1 fruit fly cellular context compared by ENCODE assay signal in the genomic region with DNA sequence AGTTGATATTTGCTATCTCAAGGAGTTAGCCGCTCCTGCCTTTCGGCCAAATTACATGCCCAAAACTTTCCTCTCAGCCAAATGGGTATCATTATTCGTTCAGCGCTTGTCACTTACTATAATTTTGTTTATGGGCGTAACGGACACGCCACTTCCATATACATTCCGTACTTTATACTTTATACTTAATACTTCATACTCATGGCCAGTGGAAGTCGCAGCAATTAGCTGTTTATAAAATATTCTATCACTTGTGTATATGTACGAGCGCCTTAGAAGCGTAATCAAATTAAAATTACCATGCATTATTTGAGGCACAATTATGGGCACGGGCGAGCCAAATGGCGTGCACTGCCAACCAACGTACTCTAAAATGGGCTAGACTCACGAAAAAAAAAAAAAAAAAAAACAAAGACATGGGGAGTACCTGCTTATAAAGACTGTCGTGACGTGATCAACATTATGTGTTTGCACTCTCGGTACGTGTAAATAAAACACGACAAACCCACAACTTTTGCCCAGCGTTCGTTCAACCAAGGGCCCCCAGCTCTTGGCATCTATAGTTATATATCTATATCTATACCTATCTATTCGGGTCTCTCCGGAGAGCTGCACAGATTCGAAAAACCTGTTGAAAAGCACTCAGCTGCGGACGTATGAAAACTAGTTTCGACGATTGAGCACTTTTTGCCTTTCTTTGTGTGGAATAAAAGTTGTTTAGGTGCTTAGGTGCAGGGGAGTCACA.
TF ChIP-seq lines count a peak whose summit lies in the region.

No protein-coding gene starts in this region.

TF ChIP-seq in whole organism, embryonic, 481 proteins besides CTCF, POLR2A, EP300 and RAD21 (continued from another document and continues in another):
- TF ChIP-seq aop (GFP tag; IDR thresholded peaks at IDR 0.05; lab: Robert Waterston, UW), result no peak
- TF ChIP-seq usp (GFP tag; optimal IDR thresholded peaks at IDR 0.05; lab: Kevin White, UChicago), result no peak
- TF ChIP-seq Deaf1 (tag; optimal IDR thresholded peaks at IDR 0.05; lab: Kevin White, UChicago), result no peak
- TF ChIP-seq CG42726 (GFP tag; IDR thresholded peaks at IDR 0.05; lab: Robert Waterston, UW; ENCODE audit: partially characterized antibody), result no peak
- TF ChIP-seq jigr1 (GFP tag; IDR thresholded peaks at IDR 0.05; lab: Robert Waterston, UW), result no peak
- TF ChIP-seq Dad (GFP tag; optimal IDR thresholded peaks at IDR 0.05; lab: Kevin White, UChicago), result no peak
- TF ChIP-seq cad (GFP tag; optimal IDR thresholded peaks at IDR 0.05; lab: Kevin White, UChicago), result no peak
- no peak for TF ChIP-seq CG10565 (GFP tag; optimal IDR thresholded peaks at IDR 0.05; lab: Kevin White, UChicago)
- TF ChIP-seq nerfin-1 (tag; optimal IDR thresholded peaks at IDR 0.05; lab: Kevin White, UChicago), result no peak
- no peak for TF ChIP-seq zen (tag; optimal IDR thresholded peaks at IDR 0.05; lab: Kevin White, UChicago)
- no peak for TF ChIP-seq CG13123 (GFP tag; optimal IDR thresholded peaks at IDR 0.05; lab: Kevin White, UChicago)
- TF ChIP-seq TFAM (GFP tag; optimal IDR thresholded peaks at IDR 0.05; lab: Kevin White, UChicago), result no peak
- no peak for TF ChIP-seq CG2120 (GFP tag; optimal IDR thresholded peaks at IDR 0.05; lab: Kevin White, UChicago)
- TF ChIP-seq CG8290 (GFP tag; optimal IDR thresholded peaks at IDR 0.05; lab: Kevin White, UChicago), result peak; percentile 49
- TF ChIP-seq CG8290 (tag; optimal IDR thresholded peaks at IDR 0.05; lab: Kevin White, UChicago), result peak; percentile 7 to 9
- no peak for TF ChIP-seq Sry-δ (GFP tag; optimal IDR thresholded peaks at IDR 0.05; lab: Kevin White, UChicago)
- TF ChIP-seq pfk (GFP tag; optimal IDR thresholded peaks at IDR 0.05; lab: Kevin White, UChicago), result peak; percentile 22
- no peak for TF ChIP-seq Doc3 (GFP tag; IDR thresholded peaks at IDR 0.05; lab: Robert Waterston, UW; ENCODE audit: partially characterized antibody)
- TF ChIP-seq CG8944 (GFP tag; optimal IDR thresholded peaks at IDR 0.05; lab: Kevin White, UChicago), result no peak
- no peak for TF ChIP-seq twi (tag; optimal IDR thresholded peaks at IDR 0.05; lab: Kevin White, UChicago)
- TF ChIP-seq oc (tag; optimal IDR thresholded peaks at IDR 0.05; lab: Kevin White, UChicago), result no peak
- no peak for TF ChIP-seq CG8359 (GFP tag; optimal IDR thresholded peaks at IDR 0.05; lab: Kevin White, UChicago; ENCODE audit: borderline replicate concordance)
- no peak for TF ChIP-seq Drgx (GFP tag; IDR thresholded peaks at IDR 0.05; lab: Robert Waterston, UW)
- no peak for TF ChIP-seq CG18262 (tag; optimal IDR thresholded peaks at IDR 0.05; lab: Kevin White, UChicago)
- TF ChIP-seq CG7839 (tag; optimal IDR thresholded peaks at IDR 0.05; lab: Kevin White, UChicago), result no peak
- no peak for TF ChIP-seq CG16863 (GFP tag; optimal IDR thresholded peaks at IDR 0.05; lab: Kevin White, UChicago)
- TF ChIP-seq ato (GFP tag; IDR thresholded peaks at IDR 0.05; lab: Robert Waterston, UW; ENCODE audit: partially characterized antibody), result no peak
- TF ChIP-seq Ada2b (GFP tag; IDR thresholded peaks at IDR 0.05; lab: Robert Waterston, UW), result no peak
- TF ChIP-seq pzg (GFP tag; optimal IDR thresholded peaks at IDR 0.05; lab: Kevin White, UChicago), result no peak
- TF ChIP-seq lola (GFP tag; optimal IDR thresholded peaks at IDR 0.05; lab: Kevin White, UChicago), result no peak
- TF ChIP-seq gcm (GFP tag; optimal IDR thresholded peaks at IDR 0.05; lab: Kevin White, UChicago), result peak; percentile 29
- TF ChIP-seq Neu2 (GFP tag; optimal IDR thresholded peaks at IDR 0.05; lab: Kevin White, UChicago; ENCODE audit: borderline replicate concordance), result no peak
- TF ChIP-seq CG10147 (GFP tag; optimal IDR thresholded peaks at IDR 0.05; lab: Kevin White, UChicago), result no peak
- no peak for TF ChIP-seq Opbp (GFP tag; IDR thresholded peaks at IDR 0.05; lab: Robert Waterston, UW; ENCODE audit: partially characterized antibody)
- TF ChIP-seq onecut (GFP tag; IDR thresholded peaks at IDR 0.05; lab: Robert Waterston, UW), result peak; percentile 19; the same call in 1 of the 2 replicates
- TF ChIP-seq CG33557 (GFP tag; optimal IDR thresholded peaks at IDR 0.05; lab: Kevin White, UChicago), result peak; percentile 15
- 0 out of 2 replicates have a peak, but pooled peaks have one; percentile 4 for TF ChIP-seq sens-2 (GFP tag; IDR thresholded peaks at IDR 0.05; lab: Robert Waterston, UW)
- no peak for TF ChIP-seq crc (GFP tag; optimal IDR thresholded peaks at IDR 0.05; lab: Kevin White, UChicago)
- peak; percentile 38 for TF ChIP-seq CG34376 (GFP tag; optimal IDR thresholded peaks at IDR 0.05; lab: Kevin White, UChicago)
- no peak for TF ChIP-seq ken (GFP tag; IDR thresholded peaks at IDR 0.05; lab: Robert Waterston, UW)
- no peak for TF ChIP-seq gfzf (GFP tag; optimal IDR thresholded peaks at IDR 0.05; lab: Kevin White, UChicago)
- TF ChIP-seq Rfx (GFP tag; IDR thresholded peaks at IDR 0.05; lab: Robert Waterston, UW), result no peak
- TF ChIP-seq CG17361 (GFP tag; IDR thresholded peaks at IDR 0.05; lab: Robert Waterston, UW), result no peak
- no peak for TF ChIP-seq CG9437 (GFP tag; optimal IDR thresholded peaks at IDR 0.05; lab: Kevin White, UChicago)
- no peak for TF ChIP-seq Hr51 (GFP tag; optimal IDR thresholded peaks at IDR 0.05; lab: Kevin White, UChicago)
- no peak for TF ChIP-seq CG10274 (GFP tag; optimal IDR thresholded peaks at IDR 0.05; lab: Kevin White, UChicago)
- no peak for TF ChIP-seq CG10979 (tag; optimal IDR thresholded peaks at IDR 0.05; lab: Kevin White, UChicago)
- peak in 1 of 2 experiments; percentile 27 for TF ChIP-seq Pdp1 (GFP tag; optimal IDR thresholded peaks at IDR 0.05; lab: Kevin White, UChicago)
- TF ChIP-seq CG31224 (GFP tag; IDR thresholded peaks at IDR 0.05; lab: Robert Waterston, UW), result no peak
- TF ChIP-seq Jarid2 (GFP tag; optimal IDR thresholded peaks at IDR 0.05; lab: Kevin White, UChicago), result no peak
- TF ChIP-seq CG16779 (GFP tag; IDR thresholded peaks at IDR 0.05; lab: Robert Waterston, UW), result no peak
- no peak for TF ChIP-seq prd (optimal IDR thresholded peaks at IDR 0.05; lab: Kevin White, UChicago)
- no peak for TF ChIP-seq prd (GFP tag; IDR thresholded peaks at IDR 0.05; lab: Robert Waterston, UW)
- no peak for TF ChIP-seq gsb (GFP tag; IDR thresholded peaks at IDR 0.05; lab: Robert Waterston, UW)
- no peak for TF ChIP-seq Eip74EF (GFP tag; optimal IDR thresholded peaks at IDR 0.05; lab: Kevin White, UChicago)
- TF ChIP-seq CG12071 (GFP tag; optimal IDR thresholded peaks at IDR 0.05; lab: Kevin White, UChicago), result peak; percentile 50
- TF ChIP-seq hbn (GFP tag; IDR thresholded peaks at IDR 0.05; lab: Robert Waterston, UW; ENCODE audit: partially characterized antibody), result no peak
- no peak for TF ChIP-seq CG6765 (GFP tag; optimal IDR thresholded peaks at IDR 0.05; lab: Kevin White, UChicago)
- TF ChIP-seq zfh1 (GFP tag; IDR thresholded peaks at IDR 0.05; lab: Robert Waterston, UW), result 0 out of 3 replicates have a peak, but pooled peaks have one; percentile 15
- no peak; the same call in 2 of the 3 replicates for TF ChIP-seq CG6791 (GFP tag; IDR thresholded peaks at IDR 0.05; lab: Robert Waterston, UW; ENCODE audit: partially characterized antibody)
- TF ChIP-seq Hr78 (GFP tag; optimal IDR thresholded peaks at IDR 0.05; lab: Kevin White, UChicago), result no peak
- TF ChIP-seq caup (GFP tag; optimal IDR thresholded peaks at IDR 0.05; lab: Kevin White, UChicago; ENCODE audit: severe bottlenecking), result peak; percentile 20
- no peak for TF ChIP-seq CG7987 (GFP tag; optimal IDR thresholded peaks at IDR 0.05; lab: Kevin White, UChicago)
- TF ChIP-seq CG3726 (GFP tag; IDR thresholded peaks at IDR 0.05; lab: Robert Waterston, UW), result no peak
- TF ChIP-seq CG2889 (GFP tag; IDR thresholded peaks at IDR 0.05; lab: Robert Waterston, UW), result no peak
- TF ChIP-seq CG9215 (GFP tag; IDR thresholded peaks at IDR 0.05; lab: Robert Waterston, UW), result no peak
- peak; percentile 36; the same call in 1 of the 4 replicates for TF ChIP-seq Dll (GFP tag; IDR thresholded peaks at IDR 0.05; lab: Robert Waterston, UW; ENCODE audit: partially characterized antibody)
- peak; percentile 63 for TF ChIP-seq HLHmδ (GFP tag; optimal IDR thresholded peaks at IDR 0.05; lab: Kevin White, UChicago)
- no peak for TF ChIP-seq nmo (GFP tag; optimal IDR thresholded peaks at IDR 0.05; lab: Kevin White, UChicago)
- no peak for TF ChIP-seq ranshi (GFP tag; IDR thresholded peaks at IDR 0.05; lab: Robert Waterston, UW)
- TF ChIP-seq CG6689 (GFP tag; IDR thresholded peaks at IDR 0.05; lab: Robert Waterston, UW), result no peak
- TF ChIP-seq CG10209 (GFP tag; optimal IDR thresholded peaks at IDR 0.05; lab: Kevin White, UChicago), result no peak
- no peak for TF ChIP-seq Side (GFP tag; optimal IDR thresholded peaks at IDR 0.05; lab: Kevin White, UChicago)
- TF ChIP-seq BEAF-32 (GFP tag; optimal IDR thresholded peaks at IDR 0.05; lab: Kevin White, UChicago), result no peak
- TF ChIP-seq Kr (GFP tag; optimal IDR thresholded peaks at IDR 0.05; lab: Kevin White, UChicago), result no peak
- no peak for TF ChIP-seq Dek (tag; optimal IDR thresholded peaks at IDR 0.05; lab: Kevin White, UChicago)
- no peak for TF ChIP-seq Ets97D (GFP tag; optimal IDR thresholded peaks at IDR 0.05; lab: Kevin White, UChicago)
- no peak for TF ChIP-seq Atf-2 (GFP tag; optimal IDR thresholded peaks at IDR 0.05; lab: Kevin White, UChicago)
- TF ChIP-seq Sox102F (GFP tag; optimal IDR thresholded peaks at IDR 0.05; lab: Kevin White, UChicago), result no peak
- no peak for TF ChIP-seq Usf (GFP tag; optimal IDR thresholded peaks at IDR 0.05; lab: Kevin White, UChicago)
- TF ChIP-seq seq (GFP tag; IDR thresholded peaks at IDR 0.05; lab: Robert Waterston, UW), result peak; percentile 25; the same call in 1 of the 2 replicates
- no peak for TF ChIP-seq inv (GFP tag; IDR thresholded peaks at IDR 0.05; lab: Robert Waterston, UW; ENCODE audit: partially characterized antibody)
- TF ChIP-seq CG3995 (GFP tag; optimal IDR thresholded peaks at IDR 0.05; lab: Kevin White, UChicago), result no peak
- TF ChIP-seq wdn (GFP tag; IDR thresholded peaks at IDR 0.05; lab: Robert Waterston, UW), result no peak
- TF ChIP-seq B-H2 (GFP tag; optimal IDR thresholded peaks at IDR 0.05; lab: Kevin White, UChicago), result no peak
- no peak for TF ChIP-seq Optix (GFP tag; IDR thresholded peaks at IDR 0.05; lab: Robert Waterston, UW)
- TF ChIP-seq CG13894 (tag; optimal IDR thresholded peaks at IDR 0.05; lab: Kevin White, UChicago), result peak; percentile 99
- no peak for TF ChIP-seq Asciz (GFP tag; optimal IDR thresholded peaks at IDR 0.05; lab: Kevin White, UChicago)
- no peak for TF ChIP-seq CG6175 (GFP tag; IDR thresholded peaks at IDR 0.05; lab: Robert Waterston, UW)
- TF ChIP-seq CG12769 (tag; optimal IDR thresholded peaks at IDR 0.05; lab: Kevin White, UChicago), result peak; percentile 45
- TF ChIP-seq dysf (GFP tag; IDR thresholded peaks at IDR 0.05; lab: Robert Waterston, UW), result no peak; the same call in 2 of the 3 replicates
- TF ChIP-seq CG31388 (GFP tag; optimal IDR thresholded peaks at IDR 0.05; lab: Kevin White, UChicago), result no peak
- TF ChIP-seq HLH54F (GFP tag; optimal IDR thresholded peaks at IDR 0.05; lab: Kevin White, UChicago), result no peak
- no peak for TF ChIP-seq CG10462 (GFP tag; optimal IDR thresholded peaks at IDR 0.05; lab: Kevin White, UChicago)
- TF ChIP-seq CG10654 (GFP tag; optimal IDR thresholded peaks at IDR 0.05; lab: Kevin White, UChicago), result no peak
- peak; percentile 23 for TF ChIP-seq Hmr (GFP tag; optimal IDR thresholded peaks at IDR 0.05; lab: Kevin White, UChicago)
- TF ChIP-seq tx (GFP tag; optimal IDR thresholded peaks at IDR 0.05; lab: Kevin White, UChicago), result no peak
- TF ChIP-seq org-1 (GFP tag; optimal IDR thresholded peaks at IDR 0.05; lab: Kevin White, UChicago), result no peak
- TF ChIP-seq CG4360 (GFP tag; IDR thresholded peaks at IDR 0.05; lab: Robert Waterston, UW), result no peak
- peak; percentile 24 for TF ChIP-seq Fer1 (GFP tag; optimal IDR thresholded peaks at IDR 0.05; lab: Kevin White, UChicago)
- TF ChIP-seq sc (optimal IDR thresholded peaks at IDR 0.05; lab: Kevin White, UChicago), result no peak
- TF ChIP-seq sc (GFP tag; optimal IDR thresholded peaks at IDR 0.05; lab: Kevin White, UChicago), result no peak
- TF ChIP-seq pnt (GFP tag; optimal IDR thresholded peaks at IDR 0.05; lab: Kevin White, UChicago), result no peak
- no peak for TF ChIP-seq Dfd (GFP tag; optimal IDR thresholded peaks at IDR 0.05; lab: Kevin White, UChicago)
- peak; percentile 15 for TF ChIP-seq sd (tag; optimal IDR thresholded peaks at IDR 0.05; lab: Kevin White, UChicago)
- no peak for TF ChIP-seq croc (GFP tag; conservative IDR thresholded peaks at IDR 0.05; lab: Robert Waterston, UW)
- no peak for TF ChIP-seq cato (GFP tag; optimal IDR thresholded peaks at IDR 0.05; lab: Kevin White, UChicago; ENCODE audit: borderline replicate concordance)
- TF ChIP-seq ro (GFP tag; IDR thresholded peaks at IDR 0.05; lab: Robert Waterston, UW), result no peak
- TF ChIP-seq ems (GFP tag; optimal IDR thresholded peaks at IDR 0.05; lab: Kevin White, UChicago), result no peak
- TF ChIP-seq Hand (GFP tag; optimal IDR thresholded peaks at IDR 0.05; lab: Kevin White, UChicago), result no peak
- no peak for TF ChIP-seq pum (GFP tag; optimal IDR thresholded peaks at IDR 0.05; lab: Kevin White, UChicago)
- TF ChIP-seq chif (GFP tag; optimal IDR thresholded peaks at IDR 0.05; lab: Kevin White, UChicago), result no peak
- no peak for TF ChIP-seq vnd (GFP tag; IDR thresholded peaks at IDR 0.05; lab: Robert Waterston, UW; ENCODE audit: partially characterized antibody)
- TF ChIP-seq row (GFP tag; IDR thresholded peaks at IDR 0.05; lab: Robert Waterston, UW), result no peak
- TF ChIP-seq fd102C (GFP tag; optimal IDR thresholded peaks at IDR 0.05; lab: Kevin White, UChicago), result no peak
- no peak for TF ChIP-seq tio (GFP tag; optimal IDR thresholded peaks at IDR 0.05; lab: Kevin White, UChicago)
- TF ChIP-seq crp (GFP tag; optimal IDR thresholded peaks at IDR 0.05; lab: Kevin White, UChicago), result no peak
- TF ChIP-seq CG11093 (GFP tag; IDR thresholded peaks at IDR 0.05; lab: Robert Waterston, UW), result no peak
- TF ChIP-seq fd64A (GFP tag; optimal IDR thresholded peaks at IDR 0.05; lab: Kevin White, UChicago), result peak; percentile 39
- no peak for TF ChIP-seq CG3281 (GFP tag; optimal IDR thresholded peaks at IDR 0.05; lab: Kevin White, UChicago)
- TF ChIP-seq Tbp (GFP tag; optimal IDR thresholded peaks at IDR 0.05; lab: Kevin White, UChicago), result no peak
- TF ChIP-seq CG8281 (tag; optimal IDR thresholded peaks at IDR 0.05; lab: Kevin White, UChicago), result no peak
- TF ChIP-seq CG18764 (GFP tag; optimal IDR thresholded peaks at IDR 0.05; lab: Kevin White, UChicago), result no peak
- peak; percentile 21 for TF ChIP-seq HmgZ (tag; optimal IDR thresholded peaks at IDR 0.05; lab: Kevin White, UChicago)
- TF ChIP-seq tna (GFP tag; IDR thresholded peaks at IDR 0.05; lab: Robert Waterston, UW; ENCODE audit: partially characterized antibody), result no peak
- TF ChIP-seq CG4328 (GFP tag; optimal IDR thresholded peaks at IDR 0.05; lab: Kevin White, UChicago), result peak; percentile 34
